Fruit fly (Drosophila melanogaster): Measurements from ENCODE around the gene Mt2.

The Mt2 gene

dm6 chr2L:12093652-12094051 lies 2.7 kb upstream of the Mt2 start (continued):
- TF ChIP-seq bowl (GFP tag; IDR thresholded peaks at IDR 0.05) (no peak), slp2 (GFP tag; optimal IDR thresholded peaks at IDR 0.05) (no peak), PHDP (tag; optimal IDR thresholded peaks at IDR 0.05) (no peak), chn (GFP tag; optimal IDR thresholded peaks at IDR 0.05) (peak; percentile 44), Dll (GFP tag; IDR thresholded peaks at IDR 0.05; ENCODE audit: partially characterized antibody) (no peak), hkb (optimal IDR thresholded peaks at IDR 0.05) (no peak), hkb (GFP tag; IDR thresholded peaks at IDR 0.05) (0 out of 2 replicates have a peak, but pooled peaks have one; percentile 9), pzg (GFP tag; optimal IDR thresholded peaks at IDR 0.05) (peak; percentile 92), Nf-YB (GFP tag; optimal IDR thresholded peaks at IDR 0.05) (peak; percentile 14), phol (tag; optimal IDR thresholded peaks at IDR 0.05) (peak; percentile 42), stwl (tag; optimal IDR thresholded peaks at IDR 0.05) (peak; percentile 85), Sry-δ (GFP tag; optimal IDR thresholded peaks at IDR 0.05) (peak; percentile 24), Jarid2 (GFP tag; optimal IDR thresholded peaks at IDR 0.05) (peak; percentile 24), CG32767 (GFP tag; IDR thresholded peaks at IDR 0.05) (no peak), hbn (GFP tag; IDR thresholded peaks at IDR 0.05; ENCODE audit: partially characterized antibody) (no peak), knrl (GFP tag; IDR thresholded peaks at IDR 0.05; ENCODE audit: partially characterized antibody) (peak; percentile 24; the same call in 1 of the 3 replicates), H2.0 (GFP tag; IDR thresholded peaks at IDR 0.05) (no peak), gce (GFP tag; IDR thresholded peaks at IDR 0.05) (no peak), tna (GFP tag; IDR thresholded peaks at IDR 0.05; ENCODE audit: partially characterized antibody) (peak; percentile 47; the same call in 1 of the 2 replicates), CG13123 (GFP tag; optimal IDR thresholded peaks at IDR 0.05) (no peak), MTF-1 (GFP tag; optimal IDR thresholded peaks at IDR 0.05; ENCODE audit: borderline replicate concordance) (no peak), fd96Cb (tag; optimal IDR thresholded peaks at IDR 0.05) (no peak), zen (tag; optimal IDR thresholded peaks at IDR 0.05) (peak; percentile 7), CG11093 (GFP tag; IDR thresholded peaks at IDR 0.05) (no peak), slou (GFP tag; optimal IDR thresholded peaks at IDR 0.05) (no peak), CoRest (tag; optimal IDR thresholded peaks at IDR 0.05) (peak; percentile 56), ttk (GFP tag; IDR thresholded peaks at IDR 0.05) (no peak), CG7271 (tag; optimal IDR thresholded peaks at IDR 0.05) (no peak), mam (GFP tag; optimal IDR thresholded peaks at IDR 0.05) (no peak), Eip74EF (GFP tag; optimal IDR thresholded peaks at IDR 0.05) (no peak), twi (tag; optimal IDR thresholded peaks at IDR 0.05) (no peak), odd (GFP tag; optimal IDR thresholded peaks at IDR 0.05) (no peak), Atf-2 (GFP tag; optimal IDR thresholded peaks at IDR 0.05) (no peak), CG2120 (GFP tag; optimal IDR thresholded peaks at IDR 0.05) (no peak), CG14014 (GFP tag; IDR thresholded peaks at IDR 0.05) (no peak), dmrt99B (tag; optimal IDR thresholded peaks at IDR 0.05) (no peak), zfh2 (GFP tag; optimal IDR thresholded peaks at IDR 0.05) (no peak), Ets65A (GFP tag) (no peak), Usf (GFP tag; optimal IDR thresholded peaks at IDR 0.05) (no peak), bigmax (GFP tag; optimal IDR thresholded peaks at IDR 0.05) (no peak), CG8924 (tag; optimal IDR thresholded peaks at IDR 0.05) (no peak), CG13894 (tag; optimal IDR thresholded peaks at IDR 0.05) (no peak), CG2202 (tag; optimal IDR thresholded peaks at IDR 0.05) (no peak), sd (tag; optimal IDR thresholded peaks at IDR 0.05) (no peak), amos (GFP tag; IDR thresholded peaks at IDR 0.05; ENCODE audit: partially characterized antibody) (peak; percentile 11; the same call in 1 of the 2 replicates), Atf3 (GFP tag; optimal IDR thresholded peaks at IDR 0.05) (no peak), ase (GFP tag; IDR thresholded peaks at IDR 0.05) (no peak), CG13624 (GFP tag; optimal IDR thresholded peaks at IDR 0.05) (no peak), Gsc (GFP tag; IDR thresholded peaks at IDR 0.05) (no peak), CG12659 (GFP tag; optimal IDR thresholded peaks at IDR 0.05) (peak; percentile 51), CG8281 (tag; optimal IDR thresholded peaks at IDR 0.05) (no peak)
